Worm (Caenorhabditis elegans): ENCODE measurements around the gene mbk-1.

Gene mbk-1

ce11 chrX:14813398-14813797, 10.9 kb downstream of the mbk-1 start (continued):
- TF ChIP-seq nhr-48 (tag; optimal IDR thresholded peaks at IDR 0.05) (peak; percentile 50), lin-29 (GFP tag; IDR thresholded peaks at IDR 0.05) (0 out of 2 replicates have a peak, but pooled peaks have one; percentile 17), snpc-1.2 (GFP tag; IDR thresholded peaks at IDR 0.05) (no peak), ztf-7 (tag; optimal IDR thresholded peaks at IDR 0.05) (peak; percentile 88), lin-39 (tag; optimal IDR thresholded peaks at IDR 0.05) (no peak), nhr-102 (tag; optimal IDR thresholded peaks at IDR 0.05) (peak; percentile 89), lin-13 (GFP tag; optimal IDR thresholded peaks at IDR 0.05) (no peak), nhr-77 (tag; optimal IDR thresholded peaks at IDR 0.05) (peak; percentile 79), fkh-10 (GFP tag; optimal IDR thresholded peaks at IDR 0.05) (peak; percentile 57), duxl-1 (tag; optimal IDR thresholded peaks at IDR 0.05; ENCODE audit: poor library complexity) (peak; percentile 93), ceh-82 (tag; optimal IDR thresholded peaks at IDR 0.05) (no peak), Y105C5A.15 (GFP tag; IDR thresholded peaks at IDR 0.05) (no peak), ceh-62 (tag; optimal IDR thresholded peaks at IDR 0.05) (no peak), daf-19 (GFP tag; conservative IDR thresholded peaks at IDR 0.05) (no peak), spr-3 (GFP tag; optimal IDR thresholded peaks at IDR 0.05) (no peak), Y48G9A.11 (GFP tag; IDR thresholded peaks at IDR 0.05) (no peak), nhr-10 (tag; optimal IDR thresholded peaks at IDR 0.05) (no peak), lin-15B (tag; optimal IDR thresholded peaks at IDR 0.05) (no peak), aly-2 (tag; optimal IDR thresholded peaks at IDR 0.05) (no peak), lin-1 (GFP tag; IDR thresholded peaks at IDR 0.05) (no peak), mdl-1 (tag; optimal IDR thresholded peaks at IDR 0.05) (peak; percentile 71 to 84), nhr-25 (tag; optimal IDR thresholded peaks at IDR 0.05; ENCODE audit: borderline replicate concordance, insufficient read depth) (peak; percentile 37), gei-8 (GFP tag; optimal IDR thresholded peaks at IDR 0.05) (no peak), pqm-1 (tag; optimal IDR thresholded peaks at IDR 0.05) (peak; percentile 8), ztf-11 (tag; optimal IDR thresholded peaks at IDR 0.05) (no peak), daf-8 (GFP tag; IDR thresholded peaks at IDR 0.05) (no peak), ces-1 (GFP tag; optimal IDR thresholded peaks at IDR 0.05) (no peak), dpl-1 (GFP tag; optimal IDR thresholded peaks at IDR 0.05) (peak; percentile 61), mxl-3 (GFP tag; optimal IDR thresholded peaks at IDR 0.05) (peak; percentile 30), cey-2 (tag; optimal IDR thresholded peaks at IDR 0.05; ENCODE audit: borderline replicate concordance, insufficient read depth) (no peak), sdz-12 (GFP tag; optimal IDR thresholded peaks at IDR 0.05) (no peak), php-3 (GFP tag; IDR thresholded peaks at IDR 0.05) (no peak), zip-2 (tag; optimal IDR thresholded peaks at IDR 0.05) (peak; percentile 61), zfp-2 (tag; optimal IDR thresholded peaks at IDR 0.05) (no peak), F26F4.8 (GFP tag; conservative IDR thresholded peaks at IDR 0.05) (no peak), ceh-32 (tag; optimal IDR thresholded peaks at IDR 0.05; ENCODE audit: poor library complexity) (no peak), nhr-76 (tag; optimal IDR thresholded peaks at IDR 0.05) (no peak), ZK546.5 (tag; optimal IDR thresholded peaks at IDR 0.05) (no peak), unc-39 (tag; optimal IDR thresholded peaks at IDR 0.05) (no peak), Y5F2A.4 (GFP tag; optimal IDR thresholded peaks at IDR 0.05) (no peak), unc-130 (GFP tag; optimal IDR thresholded peaks at IDR 0.05) (no peak), ama-1 (optimal IDR thresholded peaks at IDR 0.05) (no peak), daf-16 (GFP tag; optimal IDR thresholded peaks at IDR 0.05) (peak in 1 of 2 experiments; percentile 77), daf-16 (tag; optimal IDR thresholded peaks at IDR 0.05) (peak; percentile 67), F10B5.3 (tag; optimal IDR thresholded peaks at IDR 0.05) (peak; percentile 87), fos-1 (tag; optimal IDR thresholded peaks at IDR 0.05) (no peak), mdt-29 (GFP tag; IDR thresholded peaks at IDR 0.05) (no peak), ZK337.2 (GFP tag; IDR thresholded peaks at IDR 0.05) (no peak), hlh-30 (tag; optimal IDR thresholded peaks at IDR 0.05; ENCODE audit: insufficient read depth) (peak; percentile 80), zip-11 (GFP tag; IDR thresholded peaks at IDR 0.05) (no peak), dmd-6 (GFP tag; IDR thresholded peaks at IDR 0.05) (peak; percentile 69), nhr-42 (GFP tag; IDR thresholded peaks at IDR 0.05) (peak; percentile 83), snpc-4 (tag; optimal IDR thresholded peaks at IDR 0.05) (no peak)
